Worm (Caenorhabditis elegans): Measurements from ENCODE around the gene T24B8.7.

DNA sequence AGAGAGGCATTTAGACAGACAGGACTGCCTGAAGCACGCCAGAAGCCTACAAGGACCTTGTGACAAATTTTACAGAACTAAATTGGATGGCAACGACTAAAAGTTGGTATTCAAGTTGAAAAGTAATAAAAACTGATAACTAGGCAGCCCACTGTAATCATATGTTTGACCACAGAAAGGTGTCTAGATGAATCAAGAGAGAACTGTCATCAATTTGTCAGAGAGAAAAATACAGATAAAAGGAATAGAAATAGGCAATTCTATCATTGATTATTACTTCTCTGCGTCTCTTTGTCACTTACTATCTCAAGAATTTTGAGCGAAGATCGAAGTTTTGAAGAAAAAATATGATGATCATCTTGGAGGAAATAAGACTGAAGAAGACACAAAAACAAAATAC, 39.4 kb upstream of the T24B8.7 start:
- TF ChIP-seq zag-1 (tag; optimal IDR thresholded peaks at IDR 0.05) (no peak), nhr-11 (tag; optimal IDR thresholded peaks at IDR 0.05) (no peak)

Measured in whole organism, L2 larva.